Fruit fly (Drosophila melanogaster): ENCODE results near the gene mRpL12.

Gene mRpL12

DNA sequence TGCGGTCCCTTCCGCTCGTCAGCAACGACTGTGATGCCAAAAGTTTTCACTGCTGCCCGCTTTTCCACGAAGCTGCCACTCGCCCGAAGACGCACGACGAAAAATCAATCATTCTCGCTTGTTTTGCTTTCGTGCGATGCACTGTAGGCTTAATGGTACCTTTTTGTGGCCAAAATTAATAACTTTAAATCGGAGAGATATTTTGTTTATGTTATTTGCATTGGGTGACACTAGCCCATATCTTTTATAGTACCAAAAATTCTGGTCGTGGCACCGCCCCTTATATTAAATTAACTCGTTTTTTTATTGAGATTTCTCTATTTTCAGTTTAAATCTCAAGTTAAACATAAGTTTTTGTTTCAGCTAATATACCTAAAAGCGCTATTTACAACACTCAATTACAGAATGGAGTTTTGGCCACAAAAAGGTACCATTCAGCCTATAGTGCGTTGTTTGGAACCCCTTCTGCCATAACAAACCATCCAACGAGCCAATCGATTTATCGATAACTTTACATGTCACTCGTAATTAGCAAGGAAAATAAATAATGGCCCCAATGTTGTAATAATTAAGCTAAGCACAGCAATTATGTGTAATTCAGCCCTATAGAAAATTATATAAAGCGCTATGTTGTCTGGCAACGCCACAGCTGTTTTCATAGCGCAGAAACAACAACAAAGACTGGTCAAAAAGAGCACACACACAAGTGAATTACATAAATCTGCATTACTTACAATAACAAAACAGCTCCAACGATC is 3.2 kb upstream of the mRpL12 start:
- TF ChIP-seq CG17801 (GFP tag; optimal IDR thresholded peaks at IDR 0.05; ENCODE audit: partially characterized antibody) = peak; percentile 55

- no peak for TF ChIP-seq CG17801 (GFP tag; optimal IDR thresholded peaks at IDR 0.05; ENCODE audit: partially characterized antibody)
Observed at dm6 chr3L:8953962-8954647, 2.5 kb upstream of the mRpL12 start, which contains the start of the genes CG43783 and orb2. CG43783 (minus strand) TSS chr3L:8954272. orb2 (minus strand) TSS chr3L:8954463.

DNA sequence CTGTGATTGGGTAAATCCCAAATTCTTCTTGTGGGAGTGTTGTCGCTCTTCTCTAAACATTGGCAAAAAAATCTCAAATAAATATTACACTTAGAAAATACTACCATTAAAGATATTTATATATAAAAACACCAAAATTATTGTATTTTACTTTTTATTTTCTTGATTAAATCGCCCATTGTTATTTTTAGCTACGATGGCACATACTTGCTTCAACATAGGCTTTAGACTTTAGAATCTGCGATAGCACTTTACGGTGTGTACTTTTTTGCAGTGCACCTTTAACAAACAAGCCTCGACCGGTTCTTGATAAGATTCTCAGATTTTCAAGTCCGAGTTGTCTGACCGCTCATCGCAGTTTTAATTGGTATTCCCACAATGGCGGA is 1.9 kb upstream of the mRpL12 start, which contains the start of gene GNBP3:
Gene GNBP3, plus strand, starts transcription at position 374 of the 386 bp plus-strand sequence.
- no peak for TF ChIP-seq CG17801 (GFP tag; optimal IDR thresholded peaks at IDR 0.05; ENCODE audit: partially characterized antibody)

DNA sequence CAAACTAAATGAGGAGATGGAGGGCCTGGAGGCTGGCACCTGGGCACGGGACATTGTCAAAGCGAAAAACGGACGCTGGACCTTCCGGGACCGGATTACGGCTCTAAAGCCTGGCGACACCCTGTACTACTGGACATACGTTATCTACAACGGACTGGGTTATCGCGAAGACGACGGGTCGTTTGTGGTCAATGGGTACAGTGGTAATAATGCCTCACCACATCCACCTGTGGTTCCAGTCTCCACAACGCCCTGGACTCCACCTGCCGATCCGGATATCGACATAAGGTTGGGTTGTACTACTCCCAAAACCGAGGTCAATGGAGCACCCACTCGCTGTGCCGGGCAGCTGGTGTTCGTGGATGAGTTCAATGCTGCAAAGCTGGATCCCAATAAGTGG is 1.4 kb upstream of the mRpL12 start:
- TF ChIP-seq CG17801 (GFP tag; optimal IDR thresholded peaks at IDR 0.05; ENCODE audit: partially characterized antibody) = no peak

dm6 chr3L:8958557-8958956 is 2.0 kb downstream of the mRpL12 start, which contains the start of gene CG13313:
CG13313 (plus strand) TSS chr3L:8958857.
- TF ChIP-seq CG17801 (GFP tag; optimal IDR thresholded peaks at IDR 0.05; ENCODE audit: partially characterized antibody) = no peak

DNA sequence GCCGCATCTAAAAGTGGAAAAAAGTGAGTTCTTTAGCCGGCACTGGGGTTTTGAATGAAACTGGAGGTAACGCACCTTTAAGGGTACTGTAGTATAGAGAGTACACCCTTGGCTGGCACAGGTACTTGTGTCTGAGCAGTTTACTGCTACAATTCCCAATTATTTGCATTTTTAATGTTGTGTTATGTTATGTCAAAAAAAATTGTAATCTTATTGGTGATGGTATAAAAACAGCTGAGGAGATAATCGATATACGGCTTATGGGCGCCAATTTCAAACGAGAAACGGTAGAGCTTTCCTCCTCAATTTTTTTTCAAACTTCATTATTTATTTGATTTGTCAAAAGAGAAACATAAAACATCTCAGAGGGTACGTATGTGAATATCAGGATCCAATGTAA is 7.9 kb downstream of the mRpL12 start, which contains the start of gene ValRS-m:
Gene ValRS-m, minus strand, starts transcription at position 312 of the 400 bp plus-strand sequence.
- TF ChIP-seq CG17801 (GFP tag; optimal IDR thresholded peaks at IDR 0.05; ENCODE audit: partially characterized antibody) = no peak

DNA sequence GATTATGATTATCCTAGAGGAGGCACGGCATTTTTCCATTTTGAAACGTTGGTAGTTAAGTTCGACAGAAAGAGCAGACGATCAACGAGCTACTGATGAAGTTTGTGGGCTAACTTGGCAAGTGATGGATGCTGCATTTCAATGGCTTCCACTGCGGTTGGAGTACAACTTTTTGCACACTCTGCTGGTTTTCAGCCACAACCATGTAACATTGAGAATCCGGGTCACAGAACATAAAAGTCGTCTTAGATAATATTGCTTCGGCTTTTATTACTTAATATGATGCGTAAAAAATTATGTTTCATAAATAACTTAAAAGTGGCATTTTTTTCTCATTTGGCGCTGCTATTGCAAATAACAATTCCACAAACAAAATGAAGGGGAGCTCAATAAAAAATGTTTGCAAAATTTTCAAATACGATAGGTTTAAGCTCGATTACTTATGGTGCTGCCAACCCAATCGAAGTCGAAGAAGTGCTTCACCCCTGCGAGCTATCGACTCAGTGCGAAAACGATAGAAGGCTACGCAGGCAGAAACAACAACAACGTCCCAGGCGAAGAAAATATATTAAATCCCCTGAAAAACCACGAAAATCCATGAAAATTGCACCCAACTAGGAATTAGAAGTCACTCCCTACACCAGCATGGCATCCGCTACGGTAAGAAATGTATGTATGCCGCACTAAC is 9.9 kb downstream of the mRpL12 start, which contains the start of the genes CG5653 and CG5021:
Gene CG5653, minus strand, starts transcription at position 51 of the 688 bp plus-strand sequence.
Gene CG5021, plus strand, starts transcription at position 506 of the 688 bp plus-strand sequence.
- no peak for TF ChIP-seq CG17801 (GFP tag; optimal IDR thresholded peaks at IDR 0.05; ENCODE audit: partially characterized antibody)

DNA sequence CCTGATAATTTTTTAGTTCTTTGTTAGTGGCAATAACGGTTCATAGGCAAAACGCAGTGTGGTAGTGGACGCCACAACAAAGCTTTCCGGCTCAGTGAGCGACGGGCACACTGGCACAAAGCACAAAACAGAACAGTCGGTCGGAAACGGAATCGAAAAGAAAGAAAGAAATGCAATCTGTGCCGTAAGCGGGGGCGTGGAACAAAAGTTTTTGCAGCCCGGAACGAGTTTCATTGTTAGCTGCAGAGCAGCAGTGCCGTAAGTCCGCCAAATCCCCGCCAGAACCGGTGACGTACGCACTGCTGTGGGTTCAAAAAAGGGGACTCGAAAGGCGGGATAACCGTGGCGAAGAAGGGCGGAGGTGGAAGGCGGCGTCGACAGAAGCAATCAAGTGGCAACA is 11.8 kb downstream of the mRpL12 start, which contains the start of gene CG5026:
Gene CG5026, plus strand, starts transcription at position 92 of the 400 bp plus-strand sequence.
- TF ChIP-seq CG17801 (GFP tag; optimal IDR thresholded peaks at IDR 0.05; ENCODE audit: partially characterized antibody) = peak; percentile 28

- peak; percentile 51 for TF ChIP-seq CG17801 (GFP tag; optimal IDR thresholded peaks at IDR 0.05; ENCODE audit: partially characterized antibody)
Observed at dm6 chr3L:8974478-8975477, 18.2 kb downstream of the mRpL12 start, which contains the start of the genes pix and Srp68. pix (minus strand) TSS chr3L:8974765. Srp68 (plus strand) TSS chr3L:8975046.

DNA sequence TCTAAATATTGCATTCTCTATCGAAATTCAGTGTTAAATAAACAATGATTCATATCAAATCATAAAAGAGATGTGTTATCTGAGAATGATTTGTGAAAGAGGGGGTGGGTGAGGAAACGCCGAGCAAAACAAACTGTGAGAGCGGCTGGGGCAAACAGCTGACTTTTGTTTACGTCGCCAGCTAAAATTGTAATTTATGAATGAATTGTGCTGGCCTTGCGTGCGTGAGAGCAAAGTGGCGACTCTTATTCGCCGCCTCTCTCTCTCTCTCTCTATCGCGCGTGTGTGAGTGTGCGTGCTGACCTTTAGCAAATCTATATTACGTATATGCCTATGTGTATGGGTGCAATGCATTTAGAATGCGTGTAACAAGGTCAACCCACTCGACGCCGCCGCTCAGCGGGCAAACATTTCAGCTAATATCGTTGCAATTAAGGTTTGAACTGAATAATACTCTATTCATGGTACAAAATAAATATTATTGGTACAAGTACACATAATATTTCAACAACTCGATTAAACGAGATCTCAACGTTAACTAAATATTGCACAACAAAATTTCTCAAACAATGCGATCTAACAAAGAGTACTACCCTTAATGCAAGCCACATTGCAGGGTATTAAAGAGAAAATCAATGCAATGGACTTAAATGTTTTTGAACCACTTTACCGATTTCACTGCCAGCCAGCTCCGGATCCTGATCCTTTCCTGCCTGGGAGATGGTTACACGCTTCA is 22.3 kb downstream of the mRpL12 start:
- TF ChIP-seq CG17801 (GFP tag; optimal IDR thresholded peaks at IDR 0.05; ENCODE audit: partially characterized antibody) = no peak

- no peak for TF ChIP-seq CG17801 (GFP tag; optimal IDR thresholded peaks at IDR 0.05; ENCODE audit: partially characterized antibody)
Observed at dm6 chr3L:8979780-8980179, 23.2 kb downstream of the mRpL12 start, which contains the start of gene CG5644. CG5644 (minus strand) TSS chr3L:8979880.

DNA sequence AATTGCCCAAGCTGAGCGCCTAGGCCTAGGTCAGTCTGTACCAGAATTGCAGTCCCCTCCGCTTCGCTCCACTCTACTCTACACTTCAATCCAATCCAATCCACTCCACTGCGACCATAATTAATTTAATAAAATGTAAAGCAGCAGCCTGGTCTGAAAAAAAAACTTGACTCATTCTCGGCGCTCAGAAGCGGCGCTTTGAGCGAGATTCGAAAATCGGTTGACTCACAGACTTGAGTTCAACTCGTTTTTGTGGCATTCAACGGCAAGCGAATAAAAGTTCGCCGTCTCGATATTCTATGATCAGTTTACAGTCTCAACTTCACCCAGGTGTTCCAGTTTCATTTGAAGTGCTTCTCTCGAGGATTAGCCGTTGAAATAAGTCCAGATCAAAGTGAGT is 24.9 kb downstream of the mRpL12 start, which contains the start of gene CG13314:
Gene CG13314, plus strand, starts transcription at position 301 of the 400 bp plus-strand sequence.
- no peak for TF ChIP-seq CG17801 (GFP tag; optimal IDR thresholded peaks at IDR 0.05; ENCODE audit: partially characterized antibody)

dm6 chr3L:8982044-8982443 is 25.5 kb downstream of the mRpL12 start:
- no peak for TF ChIP-seq CG17801 (GFP tag; optimal IDR thresholded peaks at IDR 0.05; ENCODE audit: partially characterized antibody)
